Worm (Caenorhabditis elegans): ENCODE data around the gene rnp-4.

Gene rnp-4

DNA sequence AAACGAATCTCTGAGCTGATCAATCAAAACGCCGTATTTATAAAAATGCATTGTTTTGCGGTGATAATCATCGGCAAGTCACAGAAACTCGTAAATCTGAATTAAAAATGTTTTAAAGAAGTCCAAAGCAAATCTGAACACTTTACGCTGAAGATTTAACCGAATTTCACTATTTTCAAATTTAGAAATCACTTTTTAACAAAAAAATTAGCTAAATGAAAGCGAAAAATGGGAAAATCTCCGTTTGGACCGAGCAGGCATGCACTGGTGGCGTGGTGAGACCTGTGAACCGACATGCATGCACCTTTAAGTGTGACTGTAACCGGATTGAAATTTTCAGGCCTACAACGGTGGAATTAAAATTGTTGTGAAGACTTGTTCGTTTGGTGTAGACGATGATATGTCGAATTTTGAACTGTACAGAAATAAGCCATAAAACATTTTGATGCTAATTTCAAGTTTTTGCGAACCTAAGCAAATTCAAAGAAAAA lies 33.5 kb downstream of the rnp-4 start, which contains the start of gene C28A5.2:
Gene C28A5.2, minus strand, starts transcription at position 51 of the 491 bp plus-strand sequence.
- TF ChIP-seq nhr-77 (tag; optimal IDR thresholded peaks at IDR 0.05) (no peak), nhr-102 (tag; optimal IDR thresholded peaks at IDR 0.05) (no peak), vab-7 (GFP tag; IDR thresholded peaks at IDR 0.05) (no peak), T20F7.1 (GFP tag; optimal IDR thresholded peaks at IDR 0.05) (no peak), mes-2 (tag; optimal IDR thresholded peaks at IDR 0.05; ENCODE audit: poor library complexity, severe bottlenecking) (no peak), jun-1 (tag; optimal IDR thresholded peaks at IDR 0.05) (no peak), zip-2 (tag; optimal IDR thresholded peaks at IDR 0.05) (no peak), fkh-10 (GFP tag; optimal IDR thresholded peaks at IDR 0.05) (no peak), dpl-1 (GFP tag; optimal IDR thresholded peaks at IDR 0.05) (no peak), hmg-1.1 (GFP tag; IDR thresholded peaks at IDR 0.05) (no peak), aly-2 (tag; optimal IDR thresholded peaks at IDR 0.05) (no peak), madf-5 (GFP tag; IDR thresholded peaks at IDR 0.05) (no peak), lin-39 (tag; optimal IDR thresholded peaks at IDR 0.05) (no peak)

DNA sequence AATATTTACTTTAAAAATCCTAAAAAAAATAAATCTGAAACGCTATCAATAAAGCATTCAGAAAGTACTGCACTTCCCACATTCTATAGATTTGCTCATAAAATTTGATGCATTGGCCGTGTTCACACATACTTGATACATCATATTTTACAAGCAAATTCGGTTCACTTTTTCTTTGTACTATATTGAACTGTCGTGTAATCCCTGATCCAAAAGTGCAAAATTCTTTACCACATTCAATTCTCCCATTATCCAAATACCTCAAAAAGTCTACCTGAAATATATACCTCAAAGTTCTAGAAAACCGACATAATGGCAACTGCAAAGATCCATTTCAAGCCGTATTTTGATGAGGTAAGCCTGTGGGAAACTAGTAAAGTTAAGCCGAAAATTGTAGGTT lies 35.7 kb downstream of the rnp-4 start, which contains the start of gene nex-3:
Gene nex-3, plus strand, starts transcription at position 301 of the 400 bp plus-strand sequence.
- TF ChIP-seq F26F4.8 (GFP tag; conservative IDR thresholded peaks at IDR 0.05) (no peak), lsy-2 (tag; optimal IDR thresholded peaks at IDR 0.05) (no peak), jun-1 (tag; optimal IDR thresholded peaks at IDR 0.05) (no peak), unc-39 (tag; optimal IDR thresholded peaks at IDR 0.05) (no peak), aly-2 (tag; optimal IDR thresholded peaks at IDR 0.05) (no peak), nhr-111 (GFP tag; optimal IDR thresholded peaks at IDR 0.05) (no peak), sdz-12 (GFP tag; optimal IDR thresholded peaks at IDR 0.05) (no peak), set-16 (GFP tag; IDR thresholded peaks at IDR 0.05) (no peak), mxl-2 (GFP tag; conservative IDR thresholded peaks at IDR 0.05) (no peak), ceh-82 (tag; optimal IDR thresholded peaks at IDR 0.05) (no peak), ceh-28 (tag; optimal IDR thresholded peaks at IDR 0.05) (no peak), dmd-6 (GFP tag; IDR thresholded peaks at IDR 0.05) (no peak), F49E8.2 (tag; optimal IDR thresholded peaks at IDR 0.05; ENCODE audit: borderline replicate concordance) (no peak), lin-1 (GFP tag; IDR thresholded peaks at IDR 0.05) (no peak)

DNA sequence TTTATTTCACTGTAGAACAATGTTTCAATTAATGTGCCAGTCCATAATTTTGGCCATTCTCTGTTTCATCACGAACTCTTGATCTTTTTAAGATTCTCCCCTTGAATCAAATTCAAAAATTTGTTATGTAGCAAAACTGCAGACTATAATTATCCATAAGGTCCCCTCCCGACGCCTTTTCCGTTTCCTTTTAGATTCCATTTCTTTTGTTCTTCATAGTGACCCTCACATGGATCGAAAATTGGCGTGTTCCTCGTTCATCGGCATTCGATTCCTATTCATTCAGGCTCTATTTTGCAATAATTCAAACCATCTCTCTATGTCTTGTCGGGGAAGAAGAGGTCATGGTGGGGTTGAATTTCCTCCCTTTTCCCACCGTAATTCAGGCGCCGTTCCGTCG lies 38.4 kb downstream of the rnp-4 start:
- TF ChIP-seq daf-16 (GFP tag; optimal IDR thresholded peaks at IDR 0.05) (no peak), daf-16 (tag; optimal IDR thresholded peaks at IDR 0.05) (no peak), lin-29 (GFP tag; IDR thresholded peaks at IDR 0.05) (no peak), lin-13 (GFP tag; optimal IDR thresholded peaks at IDR 0.05) (no peak), aha-1 (tag) (peak; percentile 9), zfp-3 (GFP tag; conservative IDR thresholded peaks at IDR 0.05) (no peak), Y5F2A.4 (GFP tag; optimal IDR thresholded peaks at IDR 0.05) (no peak), ztf-11 (tag; optimal IDR thresholded peaks at IDR 0.05) (no peak)

DNA sequence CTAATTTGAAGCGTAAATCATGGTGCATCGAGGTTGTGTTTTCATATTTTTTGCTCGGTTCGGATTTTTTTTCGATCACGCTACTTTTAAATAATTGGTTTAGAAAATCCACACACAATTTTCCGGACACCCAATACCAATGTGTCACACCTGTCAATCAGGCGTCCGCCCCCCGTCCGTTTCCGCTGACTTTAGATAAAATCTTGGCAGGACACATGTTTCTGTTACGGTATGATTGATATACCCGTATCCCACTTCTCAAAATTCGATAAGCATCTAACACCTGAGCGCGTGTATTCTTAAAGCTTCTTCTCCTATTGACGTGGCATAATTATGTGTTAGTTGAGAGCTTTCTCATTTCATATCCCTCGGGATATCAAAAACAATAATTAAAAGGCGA lies 41.9 kb downstream of the rnp-4 start:
- TF ChIP-seq unc-62 (GFP tag; optimal IDR thresholded peaks at IDR 0.05 in 1 of 2) (peak in 1 of 2 experiments; percentile 89), unc-62 (tag; optimal IDR thresholded peaks at IDR 0.05) (no peak), nhr-237 (tag; optimal IDR thresholded peaks at IDR 0.05) (no peak), aha-1 (tag) (peak; percentile 9), duxl-1 (tag; optimal IDR thresholded peaks at IDR 0.05; ENCODE audit: poor library complexity) (no peak)

Measured in whole organism, L4 larva.